Worm (Caenorhabditis elegans) whole organism, young adult: Measurements from ENCODE around the gene K07E12.2.

Experiments used
- B0261.1 ChIP-seq: sonication (generic microtip); optimal IDR thresholded peaks from 2 replicates; lab custom pipeline; 2016; ENCODE audit warnings: mild to moderate bottlenecking, missing genetic modification characterization, moderate library complexity, missing compliant biosample characterization
- C06A6.2 ChIP-seq: fragments of 200-800 bp; sonication (Bioruptor generic); conservative IDR thresholded peaks from 2 replicates; pipeline ENCODE4 v1.3.6; 2022; ENCODE audit warnings: missing genetic modification characterization, missing compliant biosample characterization
- C17E4.6 ChIP-seq: fragments of 200-800 bp; sonication (Bioruptor generic); IDR thresholded peaks from 2 replicates; pipeline ENCODE4 v1.3.6; 2022; ENCODE audit warnings: missing genetic modification reagents, missing genetic modification characterization, missing compliant biosample characterization
- F49E8.2 ChIP-seq: sonication (generic microtip); optimal IDR thresholded peaks from 3 replicates; lab custom pipeline; 2017; ENCODE audit warnings: missing genetic modification characterization, mild to moderate bottlenecking, missing compliant biosample characterization, antibody characterized with exemption, moderate library complexity; ENCODE audit not compliant: insufficient read depth
- F57C9.4 ChIP-seq: sonication (generic microtip); optimal IDR thresholded peaks from 2 replicates; lab custom pipeline; 2017; ENCODE audit warnings: mild to moderate bottlenecking, missing genetic modification characterization, missing compliant biosample characterization
- K11D2.4 ChIP-seq: fragments of 200-800 bp; sonication (Bioruptor generic); IDR thresholded peaks from 2 replicates; pipeline ENCODE4 v1.3.6; 2022; ENCODE audit warnings: missing genetic modification reagents, missing genetic modification characterization, missing compliant biosample characterization
- T07F8.4 ChIP-seq: sonication (generic microtip); optimal IDR thresholded peaks from 2 replicates; lab custom pipeline; 2016; ENCODE audit warnings: mild to moderate bottlenecking, missing genetic modification characterization, moderate library complexity, missing compliant biosample characterization
- Y53G8AR.9 ChIP-seq: fragments of 200-800 bp; sonication (Bioruptor generic); conservative IDR thresholded peaks from 2 replicates; pipeline ENCODE4 v1.3.6; 2022; ENCODE audit warnings: missing genetic modification reagents, missing genetic modification characterization, missing compliant biosample characterization
- Y56A3A.18 ChIP-seq: fragments of 200-800 bp; sonication (Bioruptor generic); IDR thresholded peaks from 2 replicates; pipeline ENCODE4 v1.3.6; 2022; ENCODE audit warnings: missing genetic modification reagents, missing genetic modification characterization, missing compliant biosample characterization
- Y79H2A.3 ChIP-seq: fragments of 200-800 bp; sonication (Bioruptor generic); conservative IDR thresholded peaks from 2 replicates; pipeline ENCODE4 v1.3.6; 2022; ENCODE audit warnings: missing genetic modification reagents, missing genetic modification characterization, missing compliant biosample characterization
- Y95B8A.8 ChIP-seq: fragments of 200-800 bp; sonication (Bioruptor generic); IDR thresholded peaks from 2 replicates; pipeline ENCODE4 v1.3.6; 2022; ENCODE audit warnings: missing genetic modification reagents, missing genetic modification characterization, missing compliant biosample characterization
- ZK185.1 ChIP-seq: sonication (generic microtip); optimal IDR thresholded peaks from 2 replicates; lab custom pipeline; 2016; ENCODE audit warnings: mild to moderate bottlenecking, missing genetic modification characterization, missing compliant biosample characterization; ENCODE audit not compliant: poor library complexity, severe bottlenecking
- akir-1 ChIP-seq: fragments of 200-800 bp; sonication (Bioruptor generic); optimal IDR thresholded peaks from 2 replicates; lab custom pipeline; 2018; ENCODE audit warnings: mild to moderate bottlenecking, missing genetic modification characterization, moderate library complexity, missing compliant biosample characterization
- attf-5 ChIP-seq: fragments of 200-800 bp; sonication (Bioruptor generic); optimal IDR thresholded peaks from 2 replicates; lab custom pipeline; 2018; ENCODE audit warnings: mild to moderate bottlenecking, missing genetic modification characterization, missing compliant biosample characterization
- attf-6 ChIP-seq: fragments of 200-800 bp; sonication (Bioruptor generic); IDR thresholded peaks from 2 replicates; pipeline ENCODE4 v1.3.6; 2022; ENCODE audit warnings: missing genetic modification reagents, missing genetic modification characterization, missing compliant biosample characterization
- bed-1 ChIP-seq: fragments of 200-800 bp; sonication (Bioruptor generic); IDR thresholded peaks from 2 replicates; pipeline ENCODE4 v1.3.6; 2022; ENCODE audit warnings: missing genetic modification reagents, missing genetic modification characterization, missing compliant biosample characterization
- cebp-2 ChIP-seq: fragments of 200-800 bp; sonication (Bioruptor generic); IDR thresholded peaks from 2 replicates; pipeline ENCODE4 v1.3.6; 2022; ENCODE audit warnings: missing genetic modification characterization, missing compliant biosample characterization
- ceh-27 ChIP-seq: fragments of 200-800 bp; sonication (Bioruptor generic); optimal IDR thresholded peaks from 2 replicates; lab custom pipeline; 2018; ENCODE audit warnings: mild to moderate bottlenecking, missing genetic modification characterization, moderate library complexity, missing compliant biosample characterization
- ceh-40 ChIP-seq: fragments of 200-800 bp; sonication (Bioruptor generic); IDR thresholded peaks from 2 replicates; pipeline ENCODE4 v1.3.6; 2022; ENCODE audit warnings: missing genetic modification characterization, missing compliant biosample characterization
- ceh-58 ChIP-seq: fragments of 200-800 bp; sonication (Bioruptor generic); IDR thresholded peaks from 2 replicates; pipeline ENCODE4 v1.3.6; 2022; ENCODE audit warnings: missing genetic modification characterization, missing compliant biosample characterization
- ceh-91 ChIP-seq: fragments of 200-800 bp; sonication (Bioruptor generic); IDR thresholded peaks from 2 replicates; pipeline ENCODE4 v1.3.6; 2022; ENCODE audit warnings: missing genetic modification reagents, missing genetic modification characterization, missing compliant biosample characterization
- egl-18 ChIP-seq: fragments of 200-800 bp; sonication (Bioruptor generic); IDR thresholded peaks from 2 replicates; pipeline ENCODE4 v1.3.6; 2022; ENCODE audit warnings: missing genetic modification reagents, missing genetic modification characterization, missing compliant biosample characterization
- egrh-3 ChIP-seq: fragments of 200-800 bp; sonication (Bioruptor generic); IDR thresholded peaks from 2 replicates; pipeline ENCODE4 v1.3.6; 2022; ENCODE audit warnings: missing genetic modification reagents, missing genetic modification characterization, missing compliant biosample characterization
- gei-17 ChIP-seq: fragments of 200-800 bp; sonication (Bioruptor generic); optimal IDR thresholded peaks from 2 replicates; lab custom pipeline; 2018; ENCODE audit warnings: mild to moderate bottlenecking, missing genetic modification characterization, missing compliant biosample characterization
- him-1 ChIP-seq: sonication (generic microtip); optimal IDR thresholded peaks from 2 replicates; lab custom pipeline; 2016; ENCODE audit warnings: missing genotype, missing genetic modification reagents, missing genetic modification characterization, missing compliant biosample characterization
- hrde-1 ChIP-seq: sonication (generic microtip); optimal IDR thresholded peaks from 2 replicates; lab custom pipeline; 2016; ENCODE audit warnings: missing genetic modification characterization, mild to moderate bottlenecking, missing compliant biosample characterization, moderate library complexity, missing genotype, missing genetic modification reagents, borderline replicate concordance
- lag-1 ChIP-seq: fragments of 200-800 bp; sonication (Bioruptor generic); IDR thresholded peaks from 2 replicates; pipeline ENCODE4 v1.3.6; 2022; ENCODE audit warnings: missing genetic modification reagents, missing genetic modification characterization, missing compliant biosample characterization
- let-526 ChIP-seq: fragments of 200-800 bp; sonication (Bioruptor generic); IDR thresholded peaks from 2 replicates; pipeline ENCODE4 v1.3.6; 2022; ENCODE audit warnings: missing genetic modification reagents, missing genetic modification characterization, missing compliant biosample characterization
- lin-26 ChIP-seq: fragments of 200-800 bp; sonication (Bioruptor generic); IDR thresholded peaks from 2 replicates; pipeline ENCODE4 v1.3.6; 2022; ENCODE audit warnings: missing genetic modification reagents, missing genetic modification characterization, missing compliant biosample characterization
- lir-1 ChIP-seq: fragments of 200-800 bp; sonication (Bioruptor generic); conservative IDR thresholded peaks from 2 replicates; pipeline ENCODE4 v1.3.6; 2022; ENCODE audit warnings: missing genetic modification reagents, missing genetic modification characterization, missing compliant biosample characterization
- lsl-1 ChIP-seq: fragments of 200-800 bp; sonication (Bioruptor generic); optimal IDR thresholded peaks from 2 replicates; lab custom pipeline; 2018; ENCODE audit warnings: mild to moderate bottlenecking, missing genetic modification characterization, moderate library complexity, missing compliant biosample characterization
- mel-28 ChIP-seq: sonication (generic microtip); optimal IDR thresholded peaks from 2 replicates; lab custom pipeline; 2016; ENCODE audit warnings: borderline replicate concordance, mild to moderate bottlenecking, missing genetic modification characterization, missing compliant biosample characterization
- mxl-1 ChIP-seq: sonication (generic microtip); optimal IDR thresholded peaks from 2 replicates; lab custom pipeline; 2016; ENCODE audit warnings: missing genetic modification characterization, missing compliant biosample characterization
- nhr-120 ChIP-seq: fragments of 200-800 bp; sonication (Bioruptor generic); IDR thresholded peaks from 2 replicates; pipeline ENCODE4 v1.3.6; 2022; ENCODE audit warnings: missing genetic modification characterization, missing compliant biosample characterization
- nhr-80 ChIP-seq: sonication (generic microtip); optimal IDR thresholded peaks from 2 replicates; lab custom pipeline; 2016; ENCODE audit warnings: missing genetic modification characterization, missing compliant biosample characterization
- nhr-90 ChIP-seq: sonication (generic microtip); optimal IDR thresholded peaks from 2 replicates; lab custom pipeline; 2016; ENCODE audit warnings: missing genotype, mild to moderate bottlenecking, missing genetic modification characterization, missing compliant biosample characterization
- snpc-3.4 ChIP-seq: sonication (generic microtip); optimal IDR thresholded peaks from 2 replicates; lab custom pipeline; 2017; ENCODE audit warnings: missing genetic modification characterization, mild to moderate bottlenecking, missing compliant biosample characterization, antibody characterized with exemption, moderate library complexity, missing genotype, missing genetic modification reagents
- somi-1 ChIP-seq: fragments of 200-800 bp; sonication (Bioruptor generic); optimal IDR thresholded peaks from 2 replicates; lab custom pipeline; 2018; ENCODE audit warnings: mild to moderate bottlenecking, missing genetic modification characterization, missing compliant biosample characterization
- tbx-9 ChIP-seq: sonication (generic microtip); optimal IDR thresholded peaks from 2 replicates; lab custom pipeline; 2016; ENCODE audit warnings: borderline replicate concordance, missing genetic modification characterization, inconsistent platforms, missing compliant biosample characterization
- tlf-1 ChIP-seq: fragments of 200-800 bp; sonication (Bioruptor generic); optimal IDR thresholded peaks from 2 replicates; lab custom pipeline; 2018; ENCODE audit warnings: mild to moderate bottlenecking, missing genetic modification characterization, missing compliant biosample characterization
- unc-130 ChIP-seq: sonication (generic microtip); optimal IDR thresholded peaks from 2 replicates; lab custom pipeline; 2016; ENCODE audit warnings: missing genetic modification reagents, missing genetic modification characterization, missing compliant biosample characterization
- zim-3 ChIP-seq: sonication (generic microtip); optimal IDR thresholded peaks from 2 replicates; lab custom pipeline; 2017; ENCODE audit warnings: mild to moderate bottlenecking, missing genetic modification characterization, moderate library complexity, missing compliant biosample characterization
- ztf-25 ChIP-seq: fragments of 200-800 bp; sonication (Bioruptor generic); IDR thresholded peaks from 2 replicates; pipeline ENCODE4 v1.3.6; 2022; ENCODE audit warnings: missing genetic modification reagents, missing genetic modification characterization, missing compliant biosample characterization
- ztf-3 ChIP-seq: fragments of 200-800 bp; sonication (Bioruptor generic); optimal IDR thresholded peaks from 2 replicates; lab custom pipeline; 2018; ENCODE audit warnings: mild to moderate bottlenecking, missing genetic modification characterization, missing compliant biosample characterization

K07E12.2 gene

ce11 chrIII:6709983-6710382 is 27.1 kb upstream of the K07E12.2 start, which contains the start of gene isw-1 (continued):
- TF ChIP-seq ZK185.1 = peak; percentile 13
- no peak for TF ChIP-seq lir-1
- peak; percentile 30 for TF ChIP-seq attf-5
- no peak for TF ChIP-seq somi-1 (GFP tag; lab: Kevin White, UChicago)
- TF ChIP-seq hrde-1 (tag; lab: Kevin White, UChicago) = no peak
- TF ChIP-seq bed-1 (GFP tag; lab: Robert Waterston, UW) = no peak
- no peak for TF ChIP-seq lag-1 (GFP tag; lab: Robert Waterston, UW)
- no peak for TF ChIP-seq Y79H2A.3 (GFP tag; lab: Robert Waterston, UW)
- TF ChIP-seq unc-130 = peak; percentile 63
- TF ChIP-seq zim-3 (tag; lab: Kevin White, UChicago) = no peak
- TF ChIP-seq ztf-25 (GFP tag; lab: Robert Waterston, UW) = no peak
- no peak; the same call in 1 of the 2 replicates for TF ChIP-seq Y53G8AR.9 (GFP tag; lab: Robert Waterston, UW)
- no peak for TF ChIP-seq lin-26
- no peak for TF ChIP-seq B0261.1
- TF ChIP-seq F49E8.2 (tag; lab: Kevin White, UChicago) = peak; percentile 27
- TF ChIP-seq T07F8.4 (tag; lab: Kevin White, UChicago) = no peak
- no peak for TF ChIP-seq cebp-2
- TF ChIP-seq attf-6 (GFP tag; lab: Robert Waterston, UW) = no peak
- no peak for TF ChIP-seq let-526 (GFP tag; lab: Robert Waterston, UW)
- TF ChIP-seq ceh-40 (GFP tag; lab: Robert Waterston, UW) = no peak
- no peak for TF ChIP-seq ceh-58
- TF ChIP-seq tbx-9 (tag; lab: Kevin White, UChicago) = no peak
- no peak for TF ChIP-seq mel-28 (tag; lab: Kevin White, UChicago)
- TF ChIP-seq egl-18 (GFP tag; lab: Robert Waterston, UW) = no peak
- TF ChIP-seq Y95B8A.8 (GFP tag; lab: Robert Waterston, UW) = 0 out of 2 replicates have a peak, but pooled peaks have one; percentile 51
- TF ChIP-seq F57C9.4 = no peak
- no peak for TF ChIP-seq nhr-90 (tag; lab: Kevin White, UChicago)
- TF ChIP-seq lsl-1 (GFP tag; lab: Kevin White, UChicago) = peak; percentile 75
- no peak; the same call in 1 of the 2 replicates for TF ChIP-seq K11D2.4
- no peak for TF ChIP-seq nhr-120
- 0 out of 2 replicates have a peak, but pooled peaks have one; percentile 18 for TF ChIP-seq C17E4.6 (GFP tag; lab: Robert Waterston, UW)
- no peak for TF ChIP-seq mxl-1 (tag; lab: Kevin White, UChicago)
- TF ChIP-seq gei-17 (GFP tag; lab: Kevin White, UChicago) = no peak
- peak; percentile 69 for TF ChIP-seq tlf-1 (GFP tag; lab: Kevin White, UChicago)
- no peak for TF ChIP-seq akir-1
- peak; percentile 92 for TF ChIP-seq ceh-91 (GFP tag; lab: Robert Waterston, UW)
- no peak for TF ChIP-seq egrh-3 (GFP tag; lab: Robert Waterston, UW)
- no peak for TF ChIP-seq him-1 (tag; lab: Kevin White, UChicago)
- no peak for TF ChIP-seq Y56A3A.18 (GFP tag; lab: Robert Waterston, UW)
- TF ChIP-seq C06A6.2 (GFP tag; lab: Robert Waterston, UW) = no peak
- TF ChIP-seq ceh-27 (GFP tag; lab: Kevin White, UChicago) = no peak
- no peak for TF ChIP-seq ztf-3 (GFP tag; lab: Kevin White, UChicago)
- TF ChIP-seq nhr-80 (tag; lab: Kevin White, UChicago) = no peak
- TF ChIP-seq snpc-3.4 (tag; lab: Kevin White, UChicago) = peak; percentile 85
